Fruit fly (Drosophila melanogaster): ENCODE data around the gene Arl8.

The Arl8 gene

dm6 chr3R:8139854-8140402 lies 13.5 kb downstream of the Arl8 start:
- TF ChIP-seq D1 (tag; optimal IDR thresholded peaks at IDR 0.05): no peak
- TF ChIP-seq CG14655 (GFP tag; optimal IDR thresholded peaks at IDR 0.05): no peak
- TF ChIP-seq gl (tag; optimal IDR thresholded peaks at IDR 0.05): no peak
- no peak for TF ChIP-seq CG17806 (tag; optimal IDR thresholded peaks at IDR 0.05)
- no peak for TF ChIP-seq CG15710 (tag; optimal IDR thresholded peaks at IDR 0.05)
- no peak for TF ChIP-seq CG8301 (tag; optimal IDR thresholded peaks at IDR 0.05)
- no peak for TF ChIP-seq CG12605 (GFP tag; IDR thresholded peaks at IDR 0.05)
- TF ChIP-seq CG32121 (GFP tag; IDR thresholded peaks at IDR 0.05): no peak
- TF ChIP-seq CG9948 (tag; optimal IDR thresholded peaks at IDR 0.05): no peak
- TF ChIP-seq rn (GFP tag; IDR thresholded peaks at IDR 0.05): no peak
- no peak for TF ChIP-seq Snoo (tag; optimal IDR thresholded peaks at IDR 0.05)
- TF ChIP-seq Ets98B (GFP tag; IDR thresholded peaks at IDR 0.05): no peak

dm6 chr3R:8140628-8141372 lies 14.4 kb downstream of the Arl8 start:
- TF ChIP-seq CG17806 (tag; optimal IDR thresholded peaks at IDR 0.05) (no peak), CG10348 (GFP tag; IDR thresholded peaks at IDR 0.05) (no peak), CG13204 (GFP tag; optimal IDR thresholded peaks at IDR 0.05) (no peak), EcR (GFP tag; optimal IDR thresholded peaks at IDR 0.05) (no peak), CG4496 (GFP tag; IDR thresholded peaks at IDR 0.05) (no peak), CG34367 (tag; optimal IDR thresholded peaks at IDR 0.05) (no peak), Ets98B (GFP tag; IDR thresholded peaks at IDR 0.05) (no peak), fd96Ca (GFP tag; IDR thresholded peaks at IDR 0.05) (no peak), gl (tag; optimal IDR thresholded peaks at IDR 0.05) (no peak), CG8301 (tag; optimal IDR thresholded peaks at IDR 0.05) (no peak), CG12605 (GFP tag; IDR thresholded peaks at IDR 0.05) (no peak), CG8159 (tag; optimal IDR thresholded peaks at IDR 0.05) (no peak), rn (GFP tag; IDR thresholded peaks at IDR 0.05) (no peak), CG15710 (tag; optimal IDR thresholded peaks at IDR 0.05) (no peak), CG9948 (tag; optimal IDR thresholded peaks at IDR 0.05) (no peak), Snoo (tag; optimal IDR thresholded peaks at IDR 0.05) (no peak)

- TF ChIP-seq CG8159 (tag; optimal IDR thresholded peaks at IDR 0.05): no peak
- 0 out of 2 replicates have a peak, but pooled peaks have one; percentile 27 for TF ChIP-seq CG12605 (GFP tag; IDR thresholded peaks at IDR 0.05)
- no peak for TF ChIP-seq CG32121 (GFP tag; IDR thresholded peaks at IDR 0.05)
- TF ChIP-seq fd96Ca (GFP tag; IDR thresholded peaks at IDR 0.05): no peak
- TF ChIP-seq CG4496 (GFP tag; IDR thresholded peaks at IDR 0.05): 0 out of 3 replicates have a peak, but pooled peaks have one; percentile 32
- TF ChIP-seq D1 (tag; optimal IDR thresholded peaks at IDR 0.05): no peak
- peak; percentile 3 for TF ChIP-seq CG34367 (tag; optimal IDR thresholded peaks at IDR 0.05)
- peak; percentile 46 for TF ChIP-seq CG8301 (tag; optimal IDR thresholded peaks at IDR 0.05)
- TF ChIP-seq Pif1A (GFP tag; optimal IDR thresholded peaks at IDR 0.05): no peak
- TF ChIP-seq EcR (GFP tag; optimal IDR thresholded peaks at IDR 0.05): no peak
- TF ChIP-seq CG14655 (GFP tag; optimal IDR thresholded peaks at IDR 0.05): peak; percentile 53
- TF ChIP-seq gl (tag; optimal IDR thresholded peaks at IDR 0.05): no peak
- TF ChIP-seq CG17806 (tag; optimal IDR thresholded peaks at IDR 0.05): peak; percentile 46
- no peak for TF ChIP-seq CG10348 (GFP tag; IDR thresholded peaks at IDR 0.05)
- TF ChIP-seq CG15710 (tag; optimal IDR thresholded peaks at IDR 0.05): peak; percentile 3
- no peak for TF ChIP-seq Pif1B (GFP tag; optimal IDR thresholded peaks at IDR 0.05)
- TF ChIP-seq CG9948 (tag; optimal IDR thresholded peaks at IDR 0.05): peak; percentile 47
- peak; percentile 36 for TF ChIP-seq Snoo (tag; optimal IDR thresholded peaks at IDR 0.05)
- TF ChIP-seq CG13204 (GFP tag; optimal IDR thresholded peaks at IDR 0.05): no peak
- no peak for TF ChIP-seq Ets98B (GFP tag; IDR thresholded peaks at IDR 0.05)
- no peak for TF ChIP-seq rn (GFP tag; IDR thresholded peaks at IDR 0.05)
Observed at dm6 chr3R:8142113-8142512, 15.7 kb downstream of the Arl8 start.

- no peak for TF ChIP-seq gl (tag; optimal IDR thresholded peaks at IDR 0.05)
- no peak for TF ChIP-seq CG10348 (GFP tag; IDR thresholded peaks at IDR 0.05)
- TF ChIP-seq CG8159 (tag; optimal IDR thresholded peaks at IDR 0.05): no peak
- no peak for TF ChIP-seq CG32121 (GFP tag; IDR thresholded peaks at IDR 0.05)
- no peak for TF ChIP-seq CG12605 (GFP tag; IDR thresholded peaks at IDR 0.05)
- no peak for TF ChIP-seq rn (GFP tag; IDR thresholded peaks at IDR 0.05)
- no peak for TF ChIP-seq CG34367 (tag; optimal IDR thresholded peaks at IDR 0.05)
Observed at dm6 chr3R:8145764-8146163, 19.4 kb downstream of the Arl8 start.

- TF ChIP-seq CG34367 (tag; optimal IDR thresholded peaks at IDR 0.05) (no peak), CG12605 (GFP tag; IDR thresholded peaks at IDR 0.05) (no peak)
Observed at dm6 chr3R:8146892-8147384, 20.5 kb downstream of the Arl8 start.

dm6 chr3R:8149003-8149402 lies 22.6 kb downstream of the Arl8 start:
- TF ChIP-seq CG13204 (GFP tag; optimal IDR thresholded peaks at IDR 0.05): peak; percentile 82
- no peak for TF ChIP-seq Ets98B (GFP tag; IDR thresholded peaks at IDR 0.05)
